Worm (Caenorhabditis elegans) whole organism, L3 larva: ENCODE results near the gene cdc-25.2.

Experiments
- ama-1 ChIP-seq: fragments of 150-350 bp; optimal IDR thresholded peaks from 2 replicates; lab custom pipeline; 2018
- egl-27 ChIP-seq: sonication (generic microtip); optimal IDR thresholded peaks from 4 replicates; lab custom pipeline; 2017; ENCODE audit warnings: missing biosample characterization, missing genetic modification reagents, missing genetic modification characterization

- no peak for TF ChIP-seq ama-1 (lab: Kevin White, UChicago)
- TF ChIP-seq egl-27 (tag; lab: Kevin White, UChicago) = no peak
Observed at ce11 chrV:1631148-1631547, 64.3 kb downstream of the cdc-25.2 start, which contains the start of gene Y46H3D.8.
